Fruit fly (Drosophila melanogaster) whole organism, pupa: Measurements from ENCODE around the gene hwt.

Experiments
- CG32121 ChIP-seq: fragments of 200-800 bp; sonication (Bioruptor generic); IDR thresholded peaks from 2 replicates; pipeline ENCODE4 v1.3.6; 2022; ENCODE audit warnings: missing biosample characterization, missing genetic modification characterization
- CG8159 ChIP-seq: fragments of 200-800 bp; sonication (Bioruptor generic); optimal IDR thresholded peaks from 3 replicates; lab custom pipeline; 2018; ENCODE audit warnings: missing biosample characterization, mild to moderate bottlenecking, missing genetic modification characterization, moderate library complexity
- D1 ChIP-seq: fragments of 200-800 bp; sonication (Bioruptor generic); optimal IDR thresholded peaks from 2 replicates; lab custom pipeline; 2018; ENCODE audit warnings: missing biosample characterization, mild to moderate bottlenecking, missing genetic modification characterization, moderate library complexity
- Pif1A ChIP-seq: fragments of 200-800 bp; sonication (Bioruptor generic); optimal IDR thresholded peaks from 3 replicates; lab custom pipeline; 2016; ENCODE audit warnings: missing biosample characterization, missing genetic modification characterization
- Snoo ChIP-seq: fragments of 200-800 bp; sonication (Bioruptor generic); optimal IDR thresholded peaks from 3 replicates; lab custom pipeline; 2017; ENCODE audit warnings: missing biosample characterization, mild to moderate bottlenecking, missing genetic modification characterization, inconsistent platforms
- gl ChIP-seq: fragments of 200-800 bp; sonication (Bioruptor generic); optimal IDR thresholded peaks from 2 replicates; lab custom pipeline; 2018; ENCODE audit warnings: missing biosample characterization, mild to moderate bottlenecking, missing genetic modification characterization

DNA sequence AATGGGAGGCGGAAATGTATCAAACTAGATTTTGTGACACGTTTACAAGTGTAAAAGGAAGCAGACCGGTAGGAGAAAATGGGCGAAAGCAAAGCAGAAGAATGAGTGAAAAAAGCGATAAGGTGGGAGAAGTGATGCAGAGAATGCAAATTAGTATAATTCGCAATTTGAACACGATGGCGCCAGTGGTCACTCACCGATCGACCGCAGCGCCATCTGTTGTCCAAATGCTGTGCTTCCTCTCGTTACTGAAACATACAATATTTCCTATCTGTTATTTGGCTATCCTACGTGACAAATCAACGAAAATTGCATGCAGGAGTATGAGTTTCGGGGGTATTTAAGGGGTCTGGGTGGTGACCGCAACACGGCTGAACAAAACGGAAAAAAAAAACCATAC, 27.5 kb downstream of the hwt start:
- TF ChIP-seq CG8159, result no peak
- TF ChIP-seq D1 (tag; lab: Kevin White, UChicago), result no peak
- no peak for TF ChIP-seq gl
- TF ChIP-seq Pif1A (GFP tag; lab: Kevin White, UChicago), result no peak
- TF ChIP-seq Snoo (tag; lab: Kevin White, UChicago), result no peak
- TF ChIP-seq CG32121 (GFP tag; lab: Robert Waterston, UW), result no peak
